Worm (Caenorhabditis elegans) whole organism, L4 larva: Measurements from ENCODE around the gene fbxa-78.

Experiments used
- F26F4.8 ChIP-seq: fragments of 200-800 bp; sonication (Bioruptor generic); conservative IDR thresholded peaks from 2 replicates; pipeline ENCODE4 v1.3.6; 2022; ENCODE audit warnings: missing genetic modification characterization, missing compliant biosample characterization
- F44E2.7 ChIP-seq: fragments of 200-800 bp; sonication (Bioruptor generic); IDR thresholded peaks from 2 replicates; pipeline ENCODE4 v2.1.2; 2022; ENCODE audit warnings: missing genetic modification characterization, missing compliant biosample characterization
- Y48G9A.11 ChIP-seq: fragments of 200-800 bp; sonication (Bioruptor generic); IDR thresholded peaks from 2 replicates; pipeline ENCODE4 v1.3.6; 2022; ENCODE audit warnings: missing genetic modification reagents, missing genetic modification characterization, missing compliant biosample characterization
- arid-1 ChIP-seq: fragments of 200-800 bp; sonication (Bioruptor generic); conservative IDR thresholded peaks from 2 replicates; pipeline ENCODE4 v1.3.6; 2022; ENCODE audit warnings: missing genetic modification reagents, missing genetic modification characterization, missing compliant biosample characterization
- ceh-28 ChIP-seq: fragments of 150-350 bp; optimal IDR thresholded peaks from 2 replicates; lab custom pipeline; 2014; ENCODE audit warnings: missing biosample characterization, missing genetic modification reagents, missing genetic modification characterization
- dpl-1 ChIP-seq: fragments of 150-350 bp; optimal IDR thresholded peaks from 2 replicates; lab custom pipeline; 2014; ENCODE audit warnings: missing biosample characterization, missing genetic modification reagents, missing genetic modification characterization
- egl-27 ChIP-seq: sonication (generic microtip); optimal IDR thresholded peaks from 3 replicates; lab custom pipeline; 2017; ENCODE audit warnings: missing biosample characterization, missing genetic modification reagents, missing genetic modification characterization
- gei-8 ChIP-seq: fragments of 200-800 bp; sonication (Bioruptor generic); optimal IDR thresholded peaks from 2 replicates; lab custom pipeline; 2018; ENCODE audit warnings: mild to moderate bottlenecking, missing genetic modification characterization, missing compliant biosample characterization
- jun-1 ChIP-seq: fragments of 150-350 bp; optimal IDR thresholded peaks from 2 replicates; lab custom pipeline; 2014; ENCODE audit warnings: missing biosample characterization, missing genetic modification reagents, missing genetic modification characterization
- lin-1 ChIP-seq: fragments of 200-800 bp; sonication (Bioruptor generic); IDR thresholded peaks from 2 replicates; pipeline ENCODE4 v1.3.6; 2022; ENCODE audit warnings: missing genetic modification reagents, missing genetic modification characterization, missing compliant biosample characterization
- lin-13 ChIP-seq: fragments of 150-350 bp; optimal IDR thresholded peaks from 2 replicates; lab custom pipeline; 2014; ENCODE audit warnings: missing biosample characterization, missing genetic modification reagents, missing genetic modification characterization
- lin-29 ChIP-seq: fragments of 200-800 bp; sonication (Bioruptor generic); IDR thresholded peaks from 2 replicates; pipeline ENCODE4 v1.3.6; 2022; ENCODE audit warnings: missing genetic modification reagents, missing genetic modification characterization, missing compliant biosample characterization
- lin-38 ChIP-seq: fragments of 200-800 bp; sonication (Bioruptor generic); IDR thresholded peaks from 2 replicates; pipeline ENCODE4 v1.3.6; 2022; ENCODE audit warnings: missing genetic modification reagents, missing genetic modification characterization, missing compliant biosample characterization
- lin-39 ChIP-seq: fragments of 150-350 bp; optimal IDR thresholded peaks from 2 replicates; lab custom pipeline; 2014; ENCODE audit warnings: missing biosample characterization, missing genetic modification reagents, missing genetic modification characterization
- lsy-2 ChIP-seq, 2 experiments: fragments of 150-350 bp in 1 of 2; sonication (generic microtip) in 1 of 2; optimal IDR thresholded peaks; 2 replicates each; lab custom pipeline; 2014 to 2017; ENCODE audit warnings: missing biosample characterization in 2 of 2, missing genetic modification characterization in 2 of 2
- mdl-1 ChIP-seq, 2 experiments: fragments of 150-350 bp in 1 of 2; sonication (generic microtip) in 1 of 2; optimal IDR thresholded peaks; 2 replicates each; lab custom pipeline; 2014 to 2017; ENCODE audit warnings: missing biosample characterization in 2 of 2, missing genetic modification characterization in 2 of 2
- mep-1 ChIP-seq: fragments of 150-350 bp; sonication (generic microtip); optimal IDR thresholded peaks from 3 replicates; lab custom pipeline; 2014; ENCODE audit warnings: missing biosample characterization, missing genetic modification characterization
- mes-2 ChIP-seq: sonication (generic microtip); optimal IDR thresholded peaks from 2 replicates; lab custom pipeline; 2016; ENCODE audit warnings: missing genotype, mild to moderate bottlenecking, missing genetic modification characterization, missing compliant biosample characterization; ENCODE audit not compliant: poor library complexity, severe bottlenecking
- mxl-3 ChIP-seq: fragments of 200-800 bp; sonication (Bioruptor generic); optimal IDR thresholded peaks from 2 replicates; lab custom pipeline; 2018; ENCODE audit warnings: mild to moderate bottlenecking, missing genetic modification characterization, missing compliant biosample characterization
- nhr-111 ChIP-seq: fragments of 200-800 bp; sonication (Bioruptor generic); optimal IDR thresholded peaks from 2 replicates; lab custom pipeline; 2018; ENCODE audit warnings: mild to moderate bottlenecking, missing genetic modification characterization, missing compliant biosample characterization
- nhr-41 ChIP-seq: fragments of 200-800 bp; sonication (Bioruptor generic); IDR thresholded peaks from 2 replicates; pipeline ENCODE4 v1.3.6; 2022; ENCODE audit warnings: missing genetic modification reagents, missing genetic modification characterization, missing compliant biosample characterization
- pqm-1 ChIP-seq: sonication (generic microtip); optimal IDR thresholded peaks from 2 replicates; lab custom pipeline; 2017; ENCODE audit warnings: missing biosample characterization, missing genetic modification characterization
- saeg-2 ChIP-seq: fragments of 200-800 bp; sonication (Bioruptor generic); IDR thresholded peaks from 2 replicates; pipeline ENCODE4 v1.3.6; 2022; ENCODE audit warnings: missing genetic modification reagents, missing genetic modification characterization, missing compliant biosample characterization
- sdz-12 ChIP-seq: fragments of 200-800 bp; sonication (Bioruptor generic); optimal IDR thresholded peaks from 2 replicates; lab custom pipeline; 2018; ENCODE audit warnings: mild to moderate bottlenecking, missing genetic modification characterization, missing compliant biosample characterization
- set-16 ChIP-seq: fragments of 200-800 bp; sonication (Bioruptor generic); IDR thresholded peaks from 2 replicates; pipeline ENCODE4 v1.3.6; 2022; ENCODE audit warnings: missing genetic modification reagents, missing genetic modification characterization, missing compliant biosample characterization
- unc-39 ChIP-seq: sonication (generic microtip); optimal IDR thresholded peaks from 2 replicates; lab custom pipeline; 2017; ENCODE audit warnings: missing biosample characterization, missing genetic modification characterization
- unc-62 ChIP-seq, 3 experiments: fragments of 150-350 bp in 1 of 3; sonication (generic microtip); optimal IDR thresholded peaks in 2 of 3; peaks in 1 of 3; 1 replicate in 1 of 3; 2 replicates in 2 of 3; lab custom pipeline; 2014 to 2017; ENCODE audit warnings: missing biosample characterization in 3 of 3, missing genetic modification characterization in 3 of 3, missing genetic modification reagents in 3 of 3, missing genotype in 1 of 3
- zip-2 ChIP-seq: fragments of 150-350 bp; optimal IDR thresholded peaks from 2 replicates; lab custom pipeline; 2014; ENCODE audit warnings: missing biosample characterization, missing genetic modification characterization

The fbxa-78 gene

ce11 chrIII:1214121-1214673 is 44.1 kb downstream of the fbxa-78 start:
- TF ChIP-seq set-16 (GFP tag; lab: Robert Waterston, UW) (peak; percentile 89), Y48G9A.11 (GFP tag; lab: Robert Waterston, UW) (peak; percentile 46; the same call in 1 of the 2 replicates), saeg-2 (GFP tag; lab: Robert Waterston, UW) (0 out of 2 replicates have a peak, but pooled peaks have one; percentile 10), lin-38 (GFP tag; lab: Robert Waterston, UW) (peak; percentile 15; the same call in 1 of the 2 replicates), mdl-1 (tag; optimal IDR thresholded peaks at IDR 0.05; lab: Kevin White, UChicago) (no peak), lin-1 (GFP tag; lab: Robert Waterston, UW) (no peak), lin-29 (no peak), F26F4.8 (GFP tag; lab: Robert Waterston, UW) (no peak), nhr-111 (no peak)

- TF ChIP-seq unc-62 (GFP tag; optimal IDR thresholded peaks at IDR 0.05 in 1 of 2; lab: Kevin White, UChicago) (peak in 1 of 2 experiments; percentile 12), unc-62 (tag; optimal IDR thresholded peaks at IDR 0.05; lab: Kevin White, UChicago) (no peak), ceh-28 (tag; lab: Kevin White, UChicago) (peak; percentile 31), egl-27 (no peak)
Observed at ce11 chrIII:1210638-1211037, 47.6 kb downstream of the fbxa-78 start.

DNA sequence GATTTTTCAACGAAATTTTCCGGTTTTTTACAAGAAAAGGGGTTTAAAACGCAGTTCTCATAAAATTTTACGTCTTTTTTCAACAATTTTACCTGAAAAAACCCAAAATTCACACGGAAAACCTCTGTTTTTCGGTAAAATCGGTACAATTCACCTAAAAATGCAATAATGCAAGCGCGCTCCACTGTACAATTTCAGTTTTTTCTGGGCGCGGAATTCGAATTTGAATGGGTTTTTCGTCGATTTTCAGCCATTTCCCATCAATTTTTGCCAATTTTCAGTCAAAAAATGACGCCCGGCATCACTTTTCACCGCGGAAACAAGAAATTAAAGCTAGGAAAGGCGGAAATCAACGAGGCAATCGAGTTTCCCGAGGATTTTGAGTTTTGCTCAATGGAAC is 50.4 kb downstream of the fbxa-78 start, which contains the start of gene orc-3:
Gene orc-3 (plus strand): TSS at position 282 of the 400 bp plus-strand sequence.
- no peak for TF ChIP-seq gei-8
- no peak for TF ChIP-seq arid-1 (GFP tag; lab: Robert Waterston, UW)
- TF ChIP-seq lin-13 (GFP tag; lab: Kevin White, UChicago) = peak; percentile 43
- TF ChIP-seq F44E2.7 (GFP tag; lab: Robert Waterston, UW) = no peak
- no peak for TF ChIP-seq lin-39 (tag; lab: Kevin White, UChicago)
- TF ChIP-seq pqm-1 (tag; lab: Kevin White, UChicago) = no peak
- no peak for TF ChIP-seq zip-2
- TF ChIP-seq sdz-12 (GFP tag; lab: Kevin White, UChicago) = no peak
- peak in 1 of 2 experiments; percentile 22 for TF ChIP-seq lsy-2 (tag; optimal IDR thresholded peaks at IDR 0.05; lab: Kevin White, UChicago)
- TF ChIP-seq mep-1 (tag; lab: Kevin White, UChicago) = peak; percentile 18
- TF ChIP-seq jun-1 (tag; lab: Kevin White, UChicago) = no peak
- TF ChIP-seq mxl-3 (GFP tag; lab: Kevin White, UChicago) = no peak
- no peak for TF ChIP-seq unc-39 (tag; lab: Kevin White, UChicago)
- peak; percentile 68 for TF ChIP-seq mes-2
- TF ChIP-seq dpl-1 (GFP tag; lab: Kevin White, UChicago) = peak; percentile 84
- TF ChIP-seq nhr-41 (GFP tag; lab: Robert Waterston, UW) = no peak
- peak; percentile 93 for TF ChIP-seq lin-38 (GFP tag; lab: Robert Waterston, UW)
- TF ChIP-seq unc-62 (GFP tag; optimal IDR thresholded peaks at IDR 0.05 in 1 of 2; lab: Kevin White, UChicago) = no peak
- no peak for TF ChIP-seq unc-62 (tag; optimal IDR thresholded peaks at IDR 0.05; lab: Kevin White, UChicago)
